Worm (Caenorhabditis elegans) whole organism, mixed stage, embryonic: Measurements from ENCODE around the gene D2063.1.

Source experiments
- ceh-39 ChIP-seq: fragments of 150-350 bp; optimal IDR thresholded peaks from 2 replicates; lab custom pipeline; 2014; ENCODE audit warnings: missing biosample characterization, missing genetic modification characterization
- elt-3 ChIP-seq: fragments of 150-350 bp; optimal IDR thresholded peaks from 2 replicates; lab custom pipeline; 2014; ENCODE audit warnings: missing biosample characterization, missing genetic modification characterization
- nhr-12 ChIP-seq: fragments of 150-350 bp; optimal IDR thresholded peaks from 2 replicates; lab custom pipeline; 2014; ENCODE audit warnings: missing biosample characterization, missing genetic modification characterization
- nhr-28 ChIP-seq: fragments of 150-350 bp; optimal IDR thresholded peaks from 2 replicates; lab custom pipeline; 2014; ENCODE audit warnings: missing biosample characterization, missing genetic modification characterization
- nhr-76 ChIP-seq: sonication (generic microtip); optimal IDR thresholded peaks from 2 replicates; lab custom pipeline; 2017; ENCODE audit warnings: missing biosample characterization, missing genetic modification characterization
- unc-62 ChIP-seq: fragments of 150-350 bp; optimal IDR thresholded peaks from 2 replicates; lab custom pipeline; 2014; ENCODE audit warnings: missing biosample characterization, missing genetic modification reagents, missing genetic modification characterization
- zip-8 ChIP-seq: fragments of 150-350 bp; optimal IDR thresholded peaks from 2 replicates; lab custom pipeline; 2014; ENCODE audit warnings: missing biosample characterization, missing genetic modification characterization

- TF ChIP-seq nhr-76 (tag; lab: Kevin White, UChicago) = no peak
- no peak for TF ChIP-seq elt-3
- peak; percentile 42 for TF ChIP-seq unc-62
- TF ChIP-seq nhr-12 = no peak
- no peak for TF ChIP-seq ceh-39 (tag; lab: Kevin White, UChicago)
- TF ChIP-seq nhr-28 = no peak
- TF ChIP-seq zip-8 (tag; lab: Kevin White, UChicago) = no peak
Measured at ce11 chrV:4360018-4360417, 33.1 kb downstream of the D2063.1 start.
